Worm (Caenorhabditis elegans): ENCODE measurements around the gene F57A8.7.
A peak's percentile ranks its signal among the peaks of the same experiment; 100 is the strongest.

The F57A8.7 gene

ce11 chrV:10043234-10043796 is 32.2 kb upstream of the F57A8.7 start, which contains the start of gene T06E8.8:
TSS of gene T06E8.8 (plus strand) at chrV:10043746.
- TF ChIP-seq F22D6.2 (tag; optimal IDR thresholded peaks at IDR 0.05) (no peak), egrh-3 (GFP tag; IDR thresholded peaks at IDR 0.05) (peak; percentile 25; the same call in 1 of the 2 replicates), F23B12.7 (tag; optimal IDR thresholded peaks at IDR 0.05; ENCODE audit: insufficient read depth) (no peak), xnd-1 (tag; optimal IDR thresholded peaks at IDR 0.05) (no peak), F52B5.7 (tag; optimal IDR thresholded peaks at IDR 0.05) (no peak), cebp-2 (GFP tag; IDR thresholded peaks at IDR 0.05) (no peak), aptf-2 (GFP tag; conservative IDR thresholded peaks at IDR 0.05) (no peak), zfh-2 (GFP tag; conservative IDR thresholded peaks at IDR 0.05) (no peak), rpc-1 (optimal IDR thresholded peaks at IDR 0.05) (no peak), rpc-1 (tag; optimal IDR thresholded peaks at IDR 0.05) (no peak), ZK185.1 (tag; optimal IDR thresholded peaks at IDR 0.05; ENCODE audit: poor library complexity, severe bottlenecking) (no peak), ekl-4 (GFP tag; IDR thresholded peaks at IDR 0.05) (no peak), dox-1 (GFP tag; IDR thresholded peaks at IDR 0.05) (no peak), ceh-58 (GFP tag; IDR thresholded peaks at IDR 0.05) (no peak), ceh-27 (GFP tag; optimal IDR thresholded peaks at IDR 0.05) (peak; percentile 25), K12H6.12 (tag; optimal IDR thresholded peaks at IDR 0.05) (peak; percentile 40), hsf-1 (GFP tag; IDR thresholded peaks at IDR 0.05) (no peak), ztf-25 (GFP tag; IDR thresholded peaks at IDR 0.05) (no peak), T07F8.4 (tag; optimal IDR thresholded peaks at IDR 0.05) (no peak), Y56A3A.18 (GFP tag; IDR thresholded peaks at IDR 0.05) (no peak), hlh-26 (GFP tag; conservative IDR thresholded peaks at IDR 0.05) (no peak), nhr-179 (tag; optimal IDR thresholded peaks at IDR 0.05) (no peak), akir-1 (GFP tag; optimal IDR thresholded peaks at IDR 0.05) (no peak), ama-1 (optimal IDR thresholded peaks at IDR 0.05) (no peak), ama-1 (GFP tag; optimal IDR thresholded peaks at IDR 0.05) (no peak), B0019.2 (GFP tag; conservative IDR thresholded peaks at IDR 0.05) (no peak), Y53G8AR.9 (GFP tag; conservative IDR thresholded peaks at IDR 0.05) (no peak), hmg-1.2 (GFP tag; IDR thresholded peaks at IDR 0.05) (peak; percentile 41; the same call in 1 of the 2 replicates), ztf-28 (GFP tag; IDR thresholded peaks at IDR 0.05) (no peak), ztf-26 (tag; optimal IDR thresholded peaks at IDR 0.05) (peak; percentile 53), F37B4.10 (GFP tag; IDR thresholded peaks at IDR 0.05) (no peak), unc-62 (GFP tag; optimal IDR thresholded peaks at IDR 0.05) (no peak), attf-5 (GFP tag; optimal IDR thresholded peaks at IDR 0.05) (no peak), T26A5.8 (tag; optimal IDR thresholded peaks at IDR 0.05) (no peak), aptf-3 (GFP tag; IDR thresholded peaks at IDR 0.05) (no peak), mcd-1 (GFP tag; IDR thresholded peaks at IDR 0.05) (peak; percentile 28; the same call in 1 of the 2 replicates), cebp-1 (GFP tag; IDR thresholded peaks at IDR 0.05) (no peak), cebp-1 (tag; optimal IDR thresholded peaks at IDR 0.05) (peak; percentile 42), F57C9.4 (tag; optimal IDR thresholded peaks at IDR 0.05) (no peak), D2030.7 (GFP tag; IDR thresholded peaks at IDR 0.05) (no peak), efl-1 (GFP tag; optimal IDR thresholded peaks at IDR 0.05) (no peak), Y67H2A.10 (GFP tag; conservative IDR thresholded peaks at IDR 0.05) (no peak), ccch-3 (GFP tag; optimal IDR thresholded peaks at IDR 0.05) (no peak), madf-8 (GFP tag; conservative IDR thresholded peaks at IDR 0.05) (no peak), die-1 (tag; optimal IDR thresholded peaks at IDR 0.05) (no peak), B0336.3 (GFP tag; IDR thresholded peaks at IDR 0.05) (no peak), somi-1 (GFP tag; optimal IDR thresholded peaks at IDR 0.05) (peak; percentile 75), pbrm-1 (GFP tag; IDR thresholded peaks at IDR 0.05) (no peak), mel-28 (tag; optimal IDR thresholded peaks at IDR 0.05; ENCODE audit: borderline replicate concordance) (no peak), attf-6 (GFP tag; IDR thresholded peaks at IDR 0.05) (no peak), C06A6.2 (GFP tag; conservative IDR thresholded peaks at IDR 0.05) (peak; percentile 61; the same call in 1 of the 2 replicates)
